Worm (Caenorhabditis elegans) whole organism, L1 larva: ENCODE results near the gene lido-8.
A peak's percentile ranks its signal among the peaks of the same experiment; 100 is the strongest.

ENCODE experiments used
- C04F5.9 ChIP-seq: sonication (generic microtip); optimal IDR thresholded peaks from 2 replicates; lab custom pipeline; 2016; ENCODE audit warnings: missing genetic modification characterization, missing compliant biosample characterization
- F16B12.6 ChIP-seq: fragments of 150-350 bp; optimal IDR thresholded peaks from 2 replicates; lab custom pipeline; 2014; ENCODE audit warnings: missing biosample characterization, missing genetic modification characterization
- Y116A8C.19 ChIP-seq: sonication (generic microtip); optimal IDR thresholded peaks from 2 replicates; lab custom pipeline; 2016; ENCODE audit warnings: missing compliant biosample characterization, missing genetic modification characterization, borderline replicate concordance
- aha-1 ChIP-seq: fragments of 150-350 bp; optimal IDR thresholded peaks from 2 replicates; lab custom pipeline; 2014; ENCODE audit warnings: missing biosample characterization, missing genetic modification characterization
- alr-1 ChIP-seq: fragments of 200-800 bp; sonication (Bioruptor generic); optimal IDR thresholded peaks from 2 replicates; lab custom pipeline; 2018; ENCODE audit warnings: borderline replicate concordance, mild to moderate bottlenecking, missing genetic modification characterization, missing compliant biosample characterization
- aly-2 ChIP-seq: fragments of 150-350 bp; optimal IDR thresholded peaks from 2 replicates; lab custom pipeline; 2014; ENCODE audit warnings: missing biosample characterization, missing genetic modification characterization
- ceh-82 ChIP-seq, 3 experiments: fragments of 150-350 bp in 1 of 3; sonication (generic microtip) in 2 of 3; optimal IDR thresholded peaks; 2 replicates each; lab custom pipeline; 2014 to 2017; ENCODE audit warnings: missing biosample characterization in 3 of 3, missing genetic modification characterization in 3 of 3
- ces-1 ChIP-seq: fragments of 150-350 bp; optimal IDR thresholded peaks from 2 replicates; lab custom pipeline; 2014; ENCODE audit warnings: missing biosample characterization, missing genetic modification reagents, missing genetic modification characterization
- dpl-1 ChIP-seq, 3 experiments: fragments of 150-350 bp in 2 of 3; sonication (generic microtip) in 1 of 3; optimal IDR thresholded peaks; 2 replicates each; lab custom pipeline; 2014 to 2017; ENCODE audit warnings: missing biosample characterization in 3 of 3, missing genetic modification characterization in 3 of 3, missing genetic modification reagents in 3 of 3
- dsc-1 ChIP-seq: sonication (generic microtip); optimal IDR thresholded peaks from 2 replicates; lab custom pipeline; 2016; ENCODE audit warnings: mild to moderate bottlenecking, missing genetic modification characterization, missing compliant biosample characterization
- efl-1 ChIP-seq, 4 experiments: fragments of 150-350 bp; optimal IDR thresholded peaks in 3 of 4; peaks in 1 of 4; 1 replicate in 1 of 4; 2 replicates in 3 of 4; lab custom pipeline; 2014; ENCODE audit warnings: missing biosample characterization in 2 of 4, missing genetic modification characterization in 2 of 4, missing genetic modification reagents in 2 of 4
- efl-3 ChIP-seq: fragments of 200-800 bp; sonication (Bioruptor generic); optimal IDR thresholded peaks from 2 replicates; lab custom pipeline; 2018; ENCODE audit warnings: mild to moderate bottlenecking, missing genetic modification characterization, missing compliant biosample characterization
- egl-13 ChIP-seq: sonication (generic microtip); optimal IDR thresholded peaks from 2 replicates; lab custom pipeline; 2016; ENCODE audit warnings: missing genotype, missing genetic modification reagents, missing genetic modification characterization, missing compliant biosample characterization
- elt-3 ChIP-seq, 6 experiments: fragments of 150-350 bp in 1 of 6; sonication (generic microtip); optimal IDR thresholded peaks; 2 replicates each; lab custom pipeline; 2017 to 2018; ENCODE audit warnings: missing biosample characterization in 6 of 6, missing genetic modification characterization in 6 of 6, inconsistent platforms in 1 of 6
- fkh-10 ChIP-seq: sonication (generic microtip); optimal IDR thresholded peaks from 2 replicates; lab custom pipeline; 2017; ENCODE audit warnings: missing biosample characterization, missing genetic modification reagents, missing genetic modification characterization
- fkh-4 ChIP-seq: sonication (generic microtip); optimal IDR thresholded peaks from 2 replicates; lab custom pipeline; 2016; ENCODE audit warnings: missing compliant biosample characterization, missing genetic modification characterization, borderline replicate concordance
- fkh-8 ChIP-seq: sonication (generic microtip); optimal IDR thresholded peaks from 2 replicates; lab custom pipeline; 2016; ENCODE audit warnings: mild to moderate bottlenecking, missing genetic modification characterization, missing compliant biosample characterization
- fos-1 ChIP-seq: fragments of 150-350 bp; optimal IDR thresholded peaks from 2 replicates; lab custom pipeline; 2014; ENCODE audit warnings: missing biosample characterization, missing genetic modification characterization
- grh-1 ChIP-seq: fragments of 200-800 bp; sonication (Bioruptor generic); IDR thresholded peaks from 2 replicates; pipeline ENCODE4 v1.3.6; 2022; ENCODE audit warnings: missing genetic modification reagents, missing genetic modification characterization, missing compliant biosample characterization
- irx-1 ChIP-seq: sonication (generic microtip); optimal IDR thresholded peaks from 2 replicates; lab custom pipeline; 2016; ENCODE audit warnings: missing genetic modification characterization, missing compliant biosample characterization
- isw-1 ChIP-seq: fragments of 200-800 bp; sonication (Bioruptor generic); IDR thresholded peaks from 2 replicates; pipeline ENCODE4 v1.3.6; 2022; ENCODE audit warnings: missing genetic modification characterization, missing compliant biosample characterization
- jun-1 ChIP-seq: fragments of 150-350 bp; optimal IDR thresholded peaks from 2 replicates; lab custom pipeline; 2014; ENCODE audit warnings: missing biosample characterization, missing genetic modification reagents, missing genetic modification characterization
- lin-13 ChIP-seq: fragments of 150-350 bp; optimal IDR thresholded peaks from 2 replicates; lab custom pipeline; 2014; ENCODE audit warnings: missing biosample characterization, missing genetic modification reagents, missing genetic modification characterization
- lin-14 ChIP-seq: fragments of 200-800 bp; sonication (Bioruptor generic); optimal IDR thresholded peaks from 2 replicates; lab custom pipeline; 2018; ENCODE audit warnings: mild to moderate bottlenecking, missing genetic modification characterization, moderate library complexity, missing compliant biosample characterization
- lin-35 ChIP-seq, 2 experiments: fragments of 150-350 bp; optimal IDR thresholded peaks; 2 replicates each; lab custom pipeline; 2014; ENCODE audit warnings: missing biosample characterization in 2 of 2, missing genetic modification characterization in 2 of 2, missing genetic modification reagents in 2 of 2
- lir-3 ChIP-seq: sonication (generic microtip); optimal IDR thresholded peaks from 2 replicates; lab custom pipeline; 2016; ENCODE audit warnings: mild to moderate bottlenecking, missing genetic modification characterization, moderate library complexity, missing compliant biosample characterization; ENCODE audit not compliant: poor library complexity
- lsy-2 ChIP-seq, 2 experiments: fragments of 150-350 bp; optimal IDR thresholded peaks; 2 replicates each; lab custom pipeline; 2014; ENCODE audit warnings: missing biosample characterization in 2 of 2, missing genetic modification characterization in 2 of 2
- nhr-12 ChIP-seq: sonication (generic microtip); optimal IDR thresholded peaks from 2 replicates; lab custom pipeline; 2017; ENCODE audit warnings: missing biosample characterization, missing genetic modification characterization
- nhr-237 ChIP-seq: fragments of 150-350 bp; optimal IDR thresholded peaks from 2 replicates; lab custom pipeline; 2014; ENCODE audit warnings: missing biosample characterization, missing genetic modification characterization
- nhr-76 ChIP-seq: sonication (generic microtip); optimal IDR thresholded peaks from 2 replicates; lab custom pipeline; 2017; ENCODE audit warnings: missing biosample characterization, missing genetic modification characterization
- nhr-77 ChIP-seq: fragments of 150-350 bp; optimal IDR thresholded peaks from 2 replicates; lab custom pipeline; 2014; ENCODE audit warnings: missing biosample characterization, missing genetic modification characterization
- nhr-84 ChIP-seq: sonication (generic microtip); optimal IDR thresholded peaks from 2 replicates; lab custom pipeline; 2017; ENCODE audit warnings: missing biosample characterization, missing genetic modification characterization
- nhr-85 ChIP-seq: sonication (generic microtip); peaks from one replicate; lab custom pipeline; 2016; ENCODE audit warnings: missing genetic modification characterization, inconsistent platforms, missing compliant biosample characterization
- nhr-90 ChIP-seq: sonication (generic microtip); optimal IDR thresholded peaks from 2 replicates; lab custom pipeline; 2016; ENCODE audit warnings: mild to moderate bottlenecking, missing genetic modification characterization, missing compliant biosample characterization; ENCODE audit not compliant: poor library complexity
- pag-3 ChIP-seq: sonication (generic microtip); optimal IDR thresholded peaks from 2 replicates; lab custom pipeline; 2017; ENCODE audit warnings: missing genetic modification characterization, mild to moderate bottlenecking, missing compliant biosample characterization, antibody characterized with exemption, borderline replicate concordance; ENCODE audit not compliant: insufficient read depth
- pqm-1 ChIP-seq: sonication (generic microtip); optimal IDR thresholded peaks from 3 replicates; lab custom pipeline; 2017; ENCODE audit warnings: missing biosample characterization, missing genetic modification characterization
- rnt-1 ChIP-seq: sonication (generic microtip); optimal IDR thresholded peaks from 2 replicates; lab custom pipeline; 2016; ENCODE audit warnings: mild to moderate bottlenecking, missing genetic modification characterization, moderate library complexity, missing compliant biosample characterization
- skn-1 ChIP-seq: fragments of 150-350 bp; optimal IDR thresholded peaks from 2 replicates; lab custom pipeline; 2014; ENCODE audit warnings: missing biosample characterization, missing genetic modification characterization
- snu-23 ChIP-seq: sonication (generic microtip); optimal IDR thresholded peaks from 2 replicates; lab custom pipeline; 2016; ENCODE audit warnings: missing genetic modification characterization, missing compliant biosample characterization
- sox-4 ChIP-seq: sonication (generic microtip); optimal IDR thresholded peaks from 2 replicates; lab custom pipeline; 2016; ENCODE audit warnings: missing genetic modification characterization, missing compliant biosample characterization
- swsn-7 ChIP-seq: sonication (generic microtip); optimal IDR thresholded peaks from 2 replicates; lab custom pipeline; 2016; ENCODE audit warnings: missing genetic modification characterization, missing compliant biosample characterization
- tbx-2 ChIP-seq: sonication (generic microtip); optimal IDR thresholded peaks from 2 replicates; lab custom pipeline; 2016; ENCODE audit warnings: missing genetic modification characterization, missing compliant biosample characterization
- tlp-1 ChIP-seq: fragments of 150-350 bp; optimal IDR thresholded peaks from 2 replicates; lab custom pipeline; 2014; ENCODE audit warnings: missing biosample characterization, missing genetic modification characterization
- unc-30 ChIP-seq: sonication (generic microtip); optimal IDR thresholded peaks from 2 replicates; lab custom pipeline; 2017; ENCODE audit warnings: missing biosample characterization, missing genetic modification characterization
- unc-98 ChIP-seq: fragments of 200-800 bp; sonication (Bioruptor generic); IDR thresholded peaks from 2 replicates; pipeline ENCODE4 v1.3.6; 2022; ENCODE audit warnings: missing genetic modification characterization, missing compliant biosample characterization

The lido-8 gene

ce11 chrII:2987854-2988350, 8.9 kb upstream of the lido-8 start, which contains the start of gene lido-7 (continued):
- TF ChIP-seq nhr-85 (tag; lab: Kevin White, UChicago) (peak; percentile 74), nhr-76 (tag; lab: Kevin White, UChicago) (no peak), dpl-1 (GFP tag; optimal IDR thresholded peaks at IDR 0.05; lab: Kevin White, UChicago) (peak in 2 of 3 experiments; percentile 20 to 31), C04F5.9 (tag; lab: Kevin White, UChicago) (peak; percentile 7), pqm-1 (no peak), lin-14 (peak; percentile 83), unc-30 (tag; lab: Kevin White, UChicago) (no peak), lin-13 (GFP tag; lab: Kevin White, UChicago) (peak; percentile 28), nhr-90 (tag; lab: Kevin White, UChicago) (peak; percentile 2), lsy-2 (tag; optimal IDR thresholded peaks at IDR 0.05; lab: Kevin White, UChicago) (peak; percentile 31 to 56), irx-1 (peak; percentile 28), lin-35 (GFP tag; optimal IDR thresholded peaks at IDR 0.05; lab: Kevin White, UChicago) (peak; percentile 27 to 59), tbx-2 (peak; percentile 52), alr-1 (tag; lab: Kevin White, UChicago) (no peak), skn-1 (tag; lab: Kevin White, UChicago) (peak; percentile 24), grh-1 (GFP tag; lab: Robert Waterston, UW) (0 out of 2 replicates have a peak, but pooled peaks have one; percentile 22), swsn-7 (tag; lab: Kevin White, UChicago) (peak; percentile 59), fkh-4 (tag; lab: Kevin White, UChicago) (no peak), unc-98 (GFP tag; lab: Robert Waterston, UW) (0 out of 2 replicates have a peak, but pooled peaks have one; percentile 17), dsc-1 (tag; lab: Kevin White, UChicago) (peak; percentile 12)

ce11 chrII:2990089-2990488, 6.7 kb upstream of the lido-8 start:
- no peak for TF ChIP-seq efl-1 (optimal IDR thresholded peaks at IDR 0.05; lab: Kevin White, UChicago)
- peak in 1 of 2 experiments; percentile 29 for TF ChIP-seq efl-1 (GFP tag; optimal IDR thresholded peaks at IDR 0.05 in 1 of 2; lab: Kevin White, UChicago)
- TF ChIP-seq sox-4 (tag; lab: Kevin White, UChicago) = no peak
- TF ChIP-seq, all 84 proteins: peak for 1

ce11 chrII:2991555-2992083, 5.2 kb upstream of the lido-8 start, which contains the start of gene K08A2.2:
TSS of gene K08A2.2 (plus strand) at chrII:2991605.
- no peak for TF ChIP-seq pag-3 (tag; lab: Kevin White, UChicago)
- peak; percentile 11 for TF ChIP-seq tbx-2
- TF ChIP-seq efl-3 = no peak
- TF ChIP-seq alr-1 (tag; lab: Kevin White, UChicago) = no peak
- no peak for TF ChIP-seq aha-1
- peak; percentile 51 for TF ChIP-seq rnt-1
- TF ChIP-seq nhr-90 (tag; lab: Kevin White, UChicago) = peak; percentile 31
- no peak for TF ChIP-seq aly-2
- no peak for TF ChIP-seq elt-3 (tag; optimal IDR thresholded peaks at IDR 0.05; lab: Kevin White, UChicago)
- TF ChIP-seq efl-1 (optimal IDR thresholded peaks at IDR 0.05; lab: Kevin White, UChicago) = peak in 1 of 2 experiments; percentile 24
- peak in 1 of 2 experiments; percentile 64 for TF ChIP-seq efl-1 (GFP tag; optimal IDR thresholded peaks at IDR 0.05 in 1 of 2; lab: Kevin White, UChicago)
- no peak for TF ChIP-seq nhr-237 (tag; lab: Kevin White, UChicago)
- no peak for TF ChIP-seq F16B12.6 (tag; lab: Kevin White, UChicago)
- no peak for TF ChIP-seq C04F5.9 (tag; lab: Kevin White, UChicago)
- no peak for TF ChIP-seq nhr-84 (tag; lab: Kevin White, UChicago)
- TF ChIP-seq lir-3 (tag; lab: Kevin White, UChicago) = peak; percentile 77
- no peak for TF ChIP-seq grh-1 (GFP tag; lab: Robert Waterston, UW)
- TF ChIP-seq nhr-77 (tag; lab: Kevin White, UChicago) = no peak
- peak; percentile 16 for TF ChIP-seq egl-13
- TF ChIP-seq swsn-7 (tag; lab: Kevin White, UChicago) = no peak
- no peak for TF ChIP-seq fos-1 (tag; lab: Kevin White, UChicago)
- TF ChIP-seq dpl-1 (GFP tag; optimal IDR thresholded peaks at IDR 0.05; lab: Kevin White, UChicago) = no peak
- TF ChIP-seq fkh-10 (GFP tag; lab: Kevin White, UChicago) = no peak
- TF ChIP-seq skn-1 (tag; lab: Kevin White, UChicago) = no peak
- no peak for TF ChIP-seq ceh-82 (tag; optimal IDR thresholded peaks at IDR 0.05; lab: Kevin White, UChicago)
- TF ChIP-seq Y116A8C.19 (tag; lab: Kevin White, UChicago) = no peak
- peak; percentile 17; the same call in 1 of the 2 replicates for TF ChIP-seq isw-1 (GFP tag; lab: Robert Waterston, UW)
- TF ChIP-seq nhr-85 (tag; lab: Kevin White, UChicago) = peak; percentile 44
- no peak for TF ChIP-seq tlp-1 (tag; lab: Kevin White, UChicago)
- no peak for TF ChIP-seq fkh-8 (tag; lab: Kevin White, UChicago)
- no peak for TF ChIP-seq snu-23
- TF ChIP-seq jun-1 (tag; lab: Kevin White, UChicago) = no peak
- TF ChIP-seq ces-1 (GFP tag; lab: Kevin White, UChicago) = no peak
- no peak for TF ChIP-seq nhr-12 (tag; lab: Kevin White, UChicago)
- TF ChIP-seq pqm-1 = no peak
- TF ChIP-seq lsy-2 (tag; optimal IDR thresholded peaks at IDR 0.05; lab: Kevin White, UChicago) = no peak
